Worm (Caenorhabditis elegans) whole organism, late embryonic: ENCODE measurements around the gene ucr-1.

Experiments
- C38D4.7 ChIP-seq: fragments of 200-800 bp; sonication (Bioruptor generic); optimal IDR thresholded peaks from 2 replicates; lab custom pipeline; 2018; ENCODE audit warnings: mild to moderate bottlenecking, missing genetic modification characterization, moderate library complexity, missing compliant biosample characterization
- F13H6.1 ChIP-seq: sonication (generic microtip); optimal IDR thresholded peaks from 2 replicates; lab custom pipeline; 2016; ENCODE audit warnings: missing genetic modification characterization, missing compliant biosample characterization
- K02D7.2 ChIP-seq: sonication (generic microtip); optimal IDR thresholded peaks from 2 replicates; lab custom pipeline; 2017; ENCODE audit warnings: mild to moderate bottlenecking, missing genetic modification characterization, missing compliant biosample characterization
- K09A11.1 ChIP-seq: sonication (generic microtip); optimal IDR thresholded peaks from 2 replicates; lab custom pipeline; 2017; ENCODE audit warnings: antibody characterized with exemption, mild to moderate bottlenecking, missing genetic modification characterization, missing compliant biosample characterization; ENCODE audit not compliant: insufficient read depth
- T23F11.4 ChIP-seq: fragments of 200-800 bp; sonication (Bioruptor generic); optimal IDR thresholded peaks from 2 replicates; lab custom pipeline; 2018; ENCODE audit warnings: mild to moderate bottlenecking, missing genetic modification characterization, missing compliant biosample characterization
- ahr-1 ChIP-seq: sonication (generic microtip); optimal IDR thresholded peaks from 2 replicates; lab custom pipeline; 2016; ENCODE audit warnings: missing genetic modification characterization, missing compliant biosample characterization
- ama-1 ChIP-seq: fragments of 150-350 bp; optimal IDR thresholded peaks from 2 replicates; lab custom pipeline; 2014
- ceh-18 ChIP-seq: sonication (generic microtip); optimal IDR thresholded peaks from 2 replicates; lab custom pipeline; 2016; ENCODE audit warnings: missing genetic modification characterization, missing compliant biosample characterization
- ceh-19 ChIP-seq: fragments of 200-800 bp; sonication (Bioruptor generic); optimal IDR thresholded peaks from 2 replicates; lab custom pipeline; 2018; ENCODE audit warnings: mild to moderate bottlenecking, missing genetic modification characterization, missing compliant biosample characterization
- ceh-31 ChIP-seq: sonication (generic microtip); optimal IDR thresholded peaks from 2 replicates; lab custom pipeline; 2016; ENCODE audit warnings: missing genetic modification characterization, missing compliant biosample characterization
- ceh-34 ChIP-seq: sonication (generic microtip); optimal IDR thresholded peaks from 2 replicates; lab custom pipeline; 2016; ENCODE audit warnings: mild to moderate bottlenecking, missing genetic modification characterization, missing compliant biosample characterization
- dmd-4 ChIP-seq: sonication (generic microtip); optimal IDR thresholded peaks from 2 replicates; lab custom pipeline; 2016; ENCODE audit warnings: borderline replicate concordance, missing genetic modification characterization, missing compliant biosample characterization
- dve-1 ChIP-seq: sonication (generic microtip); optimal IDR thresholded peaks from 2 replicates; lab custom pipeline; 2017; ENCODE audit warnings: antibody characterized with exemption, mild to moderate bottlenecking, missing genetic modification characterization, missing compliant biosample characterization
- elt-2 ChIP-seq: sonication (generic microtip); optimal IDR thresholded peaks from 2 replicates; lab custom pipeline; 2016; ENCODE audit warnings: missing genetic modification reagents, missing genetic modification characterization, missing compliant biosample characterization
- elt-4 ChIP-seq: sonication (generic microtip); optimal IDR thresholded peaks from 2 replicates; lab custom pipeline; 2016; ENCODE audit warnings: missing genetic modification characterization, missing compliant biosample characterization
- ets-4 ChIP-seq: sonication (generic microtip); optimal IDR thresholded peaks from 2 replicates; lab custom pipeline; 2016; ENCODE audit warnings: missing genetic modification characterization, missing compliant biosample characterization
- fkh-10 ChIP-seq: fragments of 150-350 bp; optimal IDR thresholded peaks from 2 replicates; lab custom pipeline; 2014; ENCODE audit warnings: missing biosample characterization, missing genetic modification reagents, missing genetic modification characterization
- fkh-6 ChIP-seq: sonication (generic microtip); optimal IDR thresholded peaks from 2 replicates; lab custom pipeline; 2016; ENCODE audit warnings: missing genetic modification characterization, missing compliant biosample characterization
- hlh-13 ChIP-seq: fragments of 200-800 bp; sonication (Bioruptor generic); optimal IDR thresholded peaks from 2 replicates; lab custom pipeline; 2018; ENCODE audit warnings: mild to moderate bottlenecking, missing genetic modification characterization, missing compliant biosample characterization
- hlh-30 ChIP-seq: sonication (generic microtip); optimal IDR thresholded peaks from 2 replicates; lab custom pipeline; 2017; ENCODE audit warnings: antibody characterized with exemption, missing genetic modification characterization, missing compliant biosample characterization; ENCODE audit not compliant: insufficient read depth
- hlh-8 ChIP-seq: sonication (generic microtip); optimal IDR thresholded peaks from 2 replicates; lab custom pipeline; 2016; ENCODE audit warnings: missing genotype, missing genetic modification characterization, missing compliant biosample characterization
- lim-6 ChIP-seq: sonication (generic microtip); optimal IDR thresholded peaks from 2 replicates; lab custom pipeline; 2016; ENCODE audit warnings: missing genetic modification characterization, missing compliant biosample characterization
- lin-11 ChIP-seq: fragments of 200-800 bp; sonication (Bioruptor generic); optimal IDR thresholded peaks from 2 replicates; lab custom pipeline; 2018; ENCODE audit warnings: mild to moderate bottlenecking, missing genetic modification characterization, missing compliant biosample characterization
- madf-2 ChIP-seq: sonication (generic microtip); optimal IDR thresholded peaks from 2 replicates; lab custom pipeline; 2017; ENCODE audit warnings: missing genetic modification characterization, missing compliant biosample characterization
- mec-3 ChIP-seq: sonication (generic microtip); optimal IDR thresholded peaks from 2 replicates; lab custom pipeline; 2016; ENCODE audit warnings: borderline replicate concordance, missing genetic modification characterization, missing compliant biosample characterization
- nhr-232 ChIP-seq: sonication (generic microtip); optimal IDR thresholded peaks from 2 replicates; lab custom pipeline; 2016; ENCODE audit warnings: missing genetic modification characterization, missing compliant biosample characterization
- npax-4 ChIP-seq: sonication (generic microtip); optimal IDR thresholded peaks from 2 replicates; lab custom pipeline; 2016; ENCODE audit warnings: missing genetic modification characterization, missing compliant biosample characterization
- pag-3 ChIP-seq: sonication (generic microtip); optimal IDR thresholded peaks from 2 replicates; lab custom pipeline; 2016; ENCODE audit warnings: missing compliant biosample characterization, missing genetic modification characterization, borderline replicate concordance
- pat-9 ChIP-seq: fragments of 200-800 bp; sonication (Bioruptor generic); optimal IDR thresholded peaks from 2 replicates; lab custom pipeline; 2018; ENCODE audit warnings: mild to moderate bottlenecking, missing genetic modification characterization, moderate library complexity, missing compliant biosample characterization
- pax-1 ChIP-seq: fragments of 150-350 bp; optimal IDR thresholded peaks from 2 replicates; lab custom pipeline; 2014; ENCODE audit warnings: missing biosample characterization, missing genetic modification characterization
- pha-2 ChIP-seq: sonication (generic microtip); optimal IDR thresholded peaks from 2 replicates; lab custom pipeline; 2017; ENCODE audit warnings: mild to moderate bottlenecking, missing genetic modification characterization, missing compliant biosample characterization
- pqm-1 ChIP-seq: sonication (generic microtip); optimal IDR thresholded peaks from 2 replicates; lab custom pipeline; 2016; ENCODE audit warnings: missing genetic modification characterization, missing compliant biosample characterization
- sox-2 ChIP-seq: fragments of 200-800 bp; sonication (Bioruptor generic); IDR thresholded peaks from 2 replicates; pipeline ENCODE4 v1.3.6; 2022; ENCODE audit warnings: missing genetic modification reagents, missing genetic modification characterization, missing compliant biosample characterization
- sox-4 ChIP-seq: sonication (generic microtip); optimal IDR thresholded peaks from 2 replicates; lab custom pipeline; 2017; ENCODE audit warnings: mild to moderate bottlenecking, missing genetic modification characterization, inconsistent platforms, missing compliant biosample characterization
- tbx-2 ChIP-seq: sonication (generic microtip); optimal IDR thresholded peaks from 2 replicates; lab custom pipeline; 2016; ENCODE audit warnings: missing genetic modification characterization, missing compliant biosample characterization
- tbx-7 ChIP-seq: sonication (generic microtip); optimal IDR thresholded peaks from 2 replicates; lab custom pipeline; 2016; ENCODE audit warnings: missing genotype, missing genetic modification characterization, missing compliant biosample characterization
- ttx-3 ChIP-seq: sonication (generic microtip); optimal IDR thresholded peaks from 2 replicates; lab custom pipeline; 2016; ENCODE audit warnings: missing genetic modification reagents, missing genetic modification characterization, missing compliant biosample characterization
- unc-42 ChIP-seq: sonication (generic microtip); optimal IDR thresholded peaks from 2 replicates; lab custom pipeline; 2016; ENCODE audit warnings: missing genotype, missing genetic modification characterization, missing compliant biosample characterization
- unc-55 ChIP-seq: sonication (generic microtip); optimal IDR thresholded peaks from 2 replicates; lab custom pipeline; 2017; ENCODE audit warnings: missing biosample characterization, missing genetic modification reagents, missing genetic modification characterization
- ztf-16 ChIP-seq: sonication (generic microtip); optimal IDR thresholded peaks from 2 replicates; lab custom pipeline; 2017; ENCODE audit warnings: missing genetic modification characterization, missing compliant biosample characterization

ucr-1 gene

ce11 chrIII:5546730-5547129 lies 45.2 kb upstream of the ucr-1 start, which contains the start of gene F09F7.5:
Gene F09F7.5, plus strand, starts transcription at chrIII:5546987.
- TF ChIP-seq dmd-4 (tag; lab: Kevin White, UChicago) (no peak), elt-2 (peak; percentile 26)

DNA sequence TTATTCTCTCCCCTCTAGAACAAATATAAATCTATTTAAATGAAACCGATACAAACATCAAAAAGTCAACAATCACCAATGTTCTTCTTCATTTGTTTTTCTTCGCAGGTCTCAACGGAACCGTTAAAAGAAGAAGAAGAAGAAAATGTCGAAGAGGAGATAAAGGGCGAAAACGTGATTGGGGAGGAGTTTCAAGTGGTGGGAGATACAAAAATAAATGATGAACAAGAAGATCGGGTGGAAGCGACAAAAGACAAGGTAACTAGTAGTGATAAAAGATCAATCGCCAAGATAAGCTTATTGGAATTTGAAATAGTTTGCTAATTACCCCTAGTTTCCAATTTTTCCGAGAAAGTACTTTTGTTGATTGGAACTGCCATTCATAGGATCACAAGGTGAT lies 41.7 kb upstream of the ucr-1 start:
- no peak for TF ChIP-seq ama-1 (lab: Kevin White, UChicago)
- no peak for TF ChIP-seq ets-4 (tag; lab: Kevin White, UChicago)
- no peak for TF ChIP-seq fkh-6
- TF ChIP-seq K02D7.2 (tag; lab: Kevin White, UChicago), result no peak
- TF ChIP-seq hlh-13 (GFP tag; lab: Kevin White, UChicago), result no peak
- no peak for TF ChIP-seq mec-3
- TF ChIP-seq K09A11.1 (tag; lab: Kevin White, UChicago), result no peak
- TF ChIP-seq ceh-31, result no peak

DNA sequence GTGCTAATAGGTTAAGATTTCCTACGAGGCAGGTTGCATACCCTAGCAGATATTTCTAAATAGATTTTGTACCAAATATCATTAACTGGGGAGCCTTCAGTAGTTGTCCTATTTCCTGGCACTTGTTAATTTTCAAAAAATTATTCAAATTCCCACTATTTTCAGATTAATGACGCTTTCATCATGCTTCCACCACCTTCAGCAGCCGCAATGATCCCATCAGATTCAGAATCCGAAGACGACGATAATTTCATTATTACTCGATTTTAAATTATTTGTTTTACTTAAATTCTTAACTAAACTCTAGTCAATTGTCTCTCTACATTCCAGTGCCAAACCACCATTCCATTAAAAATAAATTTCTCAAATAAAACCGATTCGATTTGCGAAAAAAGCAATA lies 41.1 kb upstream of the ucr-1 start:
- no peak for TF ChIP-seq pat-9 (tag; lab: Kevin White, UChicago)
- TF ChIP-seq hlh-8, result no peak
- no peak for TF ChIP-seq npax-4 (tag; lab: Kevin White, UChicago)
- no peak for TF ChIP-seq F13H6.1 (tag; lab: Kevin White, UChicago)
- no peak for TF ChIP-seq dve-1
- no peak for TF ChIP-seq mec-3
- no peak for TF ChIP-seq elt-2
- no peak for TF ChIP-seq unc-42
- no peak for TF ChIP-seq pag-3 (tag; lab: Kevin White, UChicago)
- TF ChIP-seq tbx-2 (tag; lab: Kevin White, UChicago), result no peak
- TF ChIP-seq ceh-19 (GFP tag; lab: Kevin White, UChicago), result no peak
- TF ChIP-seq sox-4 (tag; lab: Kevin White, UChicago), result no peak
- no peak for TF ChIP-seq sox-2
- TF ChIP-seq ztf-16 (tag; lab: Kevin White, UChicago), result no peak
- no peak for TF ChIP-seq T23F11.4 (GFP tag; lab: Kevin White, UChicago)
- TF ChIP-seq, all 69 proteins: peak for 0

- TF ChIP-seq ttx-3 (tag; lab: Kevin White, UChicago) (no peak), lim-6 (no peak), fkh-6 (no peak), ahr-1 (tag; lab: Kevin White, UChicago) (no peak), unc-55 (GFP tag; lab: Kevin White, UChicago) (peak; percentile 7), npax-4 (tag; lab: Kevin White, UChicago) (no peak), elt-4 (tag; lab: Kevin White, UChicago) (no peak), pqm-1 (tag; lab: Kevin White, UChicago) (no peak), dmd-4 (tag; lab: Kevin White, UChicago) (no peak), hlh-30 (tag; lab: Kevin White, UChicago) (peak; percentile 31), K02D7.2 (tag; lab: Kevin White, UChicago) (no peak), ceh-18 (tag; lab: Kevin White, UChicago) (peak; percentile 56), ceh-34 (tag; lab: Kevin White, UChicago) (no peak), fkh-10 (no peak), nhr-232 (tag; lab: Kevin White, UChicago) (no peak)
Measured at ce11 chrIII:5552072-5552667, 39.8 kb upstream of the ucr-1 start, which contains the start of gene F09F7.6. Gene F09F7.6, minus strand, starts transcription at chrIII:5552135.

ce11 chrIII:5553098-5553497 lies 38.8 kb upstream of the ucr-1 start:
- no peak for TF ChIP-seq tbx-7 (tag; lab: Kevin White, UChicago)
- no peak for TF ChIP-seq madf-2 (tag; lab: Kevin White, UChicago)
- no peak for TF ChIP-seq lin-11 (tag; lab: Kevin White, UChicago)
- no peak for TF ChIP-seq C38D4.7 (GFP tag; lab: Kevin White, UChicago)
- TF ChIP-seq pax-1 (tag; lab: Kevin White, UChicago), result no peak
- TF ChIP-seq unc-55 (GFP tag; lab: Kevin White, UChicago), result no peak
- no peak for TF ChIP-seq pha-2 (tag; lab: Kevin White, UChicago)
- TF ChIP-seq elt-2, result peak; percentile 54
- peak; percentile 20 for TF ChIP-seq hlh-30 (tag; lab: Kevin White, UChicago)
- no peak for TF ChIP-seq tbx-2 (tag; lab: Kevin White, UChicago)
